Fruit fly (Drosophila melanogaster): ENCODE measurements around the gene CG8661.

Gene CG8661

DNA sequence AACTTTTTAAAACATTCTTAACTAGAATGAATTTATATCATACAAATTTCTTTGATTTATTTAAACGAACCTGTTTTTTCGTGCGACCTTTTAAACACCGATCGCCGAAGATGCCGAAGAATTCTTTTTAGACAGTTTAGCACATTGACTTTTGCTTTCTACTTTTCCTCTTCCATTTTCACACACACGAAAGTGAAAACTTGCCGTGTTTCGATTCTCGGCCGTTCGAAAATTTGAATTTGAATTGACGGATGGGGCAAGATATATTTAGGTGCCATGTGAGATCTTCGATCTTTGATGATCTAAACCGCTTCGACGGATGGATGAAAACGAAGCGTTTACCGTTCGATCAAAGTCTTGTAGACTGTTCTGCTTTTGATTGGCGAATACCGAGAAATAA is 28.6 kb downstream of the CG8661 start:
- TF ChIP-seq Ets96B (tag; optimal IDR thresholded peaks at IDR 0.05) (no peak), Hr4 (GFP tag; optimal IDR thresholded peaks at IDR 0.05) (no peak), OdsH (GFP tag; optimal IDR thresholded peaks at IDR 0.05) (no peak), CG6808 (GFP tag; optimal IDR thresholded peaks at IDR 0.05) (no peak), dac (GFP tag; optimal IDR thresholded peaks at IDR 0.05) (no peak), Gug (GFP tag; IDR thresholded peaks at IDR 0.05) (no peak), topi (GFP tag; optimal IDR thresholded peaks at IDR 0.05) (no peak), Lpt (GFP tag; optimal IDR thresholded peaks at IDR 0.05) (no peak), pdm3 (GFP tag; optimal IDR thresholded peaks at IDR 0.05) (no peak), Ets21C (GFP tag; optimal IDR thresholded peaks at IDR 0.05) (no peak), CG1621 (tag; optimal IDR thresholded peaks at IDR 0.05) (no peak), CG15336 (GFP tag; IDR thresholded peaks at IDR 0.05) (no peak), CG6792 (GFP tag; optimal IDR thresholded peaks at IDR 0.05) (no peak), Sox14 (GFP tag; optimal IDR thresholded peaks at IDR 0.05) (no peak), Smox (GFP tag; optimal IDR thresholded peaks at IDR 0.05) (no peak), acj6 (GFP tag; optimal IDR thresholded peaks at IDR 0.05) (no peak), esn (GFP tag; optimal IDR thresholded peaks at IDR 0.05) (no peak), Eip75B (GFP tag; optimal IDR thresholded peaks at IDR 0.05) (no peak)

DNA sequence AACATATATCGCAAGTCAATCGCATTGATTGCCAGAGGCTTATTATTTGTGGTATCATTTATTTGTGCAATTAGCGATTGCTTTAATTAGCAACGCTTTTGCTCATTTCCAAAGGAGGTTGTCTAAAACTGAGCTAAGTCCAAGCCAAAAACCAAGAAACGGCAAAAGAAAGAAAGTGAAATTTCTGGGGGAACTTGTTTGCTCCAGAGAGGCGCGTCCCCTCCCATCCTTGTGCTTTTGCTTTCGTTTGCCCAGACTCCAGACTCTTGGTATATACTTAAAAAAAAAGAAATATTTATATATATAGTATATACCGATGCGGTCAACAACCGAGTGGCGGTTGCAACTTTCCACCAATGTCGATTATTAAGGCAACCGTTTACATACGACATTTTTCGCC is 30.2 kb downstream of the CG8661 start:
- TF ChIP-seq Eip93F (GFP tag; optimal IDR thresholded peaks at IDR 0.05) (no peak), Blimp-1 (GFP tag; optimal IDR thresholded peaks at IDR 0.05) (peak; percentile 75)

DNA sequence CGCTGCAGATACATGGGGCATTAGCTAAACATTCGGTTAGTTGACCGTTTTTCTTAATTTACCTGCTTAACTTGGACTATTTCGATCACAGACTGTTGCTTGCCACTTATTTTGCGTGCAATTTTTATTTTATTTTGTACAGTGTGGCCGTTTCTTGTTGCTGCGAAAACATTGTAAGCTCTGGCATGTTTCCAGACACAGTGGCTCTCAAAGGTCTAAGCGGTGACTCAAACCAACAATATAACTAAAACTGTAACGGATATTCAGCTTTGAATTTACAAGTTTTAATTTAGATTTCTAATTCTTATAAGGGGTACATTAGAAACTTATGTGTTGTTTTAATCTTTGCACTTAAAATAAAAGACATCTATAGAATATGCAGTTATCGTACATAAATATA is 35.0 kb downstream of the CG8661 start, which contains the start of gene CG8675:
CG8675 (minus strand) TSS at position 177 of the 400 bp plus-strand sequence.
- peak; percentile 76 for TF ChIP-seq dsx (GFP tag; optimal IDR thresholded peaks at IDR 0.05; ENCODE audit: poor library complexity, severe bottlenecking)
- TF ChIP-seq Eip78C (GFP tag), result peak; percentile 59
- no peak for TF ChIP-seq Hr4 (GFP tag; optimal IDR thresholded peaks at IDR 0.05)

DNA sequence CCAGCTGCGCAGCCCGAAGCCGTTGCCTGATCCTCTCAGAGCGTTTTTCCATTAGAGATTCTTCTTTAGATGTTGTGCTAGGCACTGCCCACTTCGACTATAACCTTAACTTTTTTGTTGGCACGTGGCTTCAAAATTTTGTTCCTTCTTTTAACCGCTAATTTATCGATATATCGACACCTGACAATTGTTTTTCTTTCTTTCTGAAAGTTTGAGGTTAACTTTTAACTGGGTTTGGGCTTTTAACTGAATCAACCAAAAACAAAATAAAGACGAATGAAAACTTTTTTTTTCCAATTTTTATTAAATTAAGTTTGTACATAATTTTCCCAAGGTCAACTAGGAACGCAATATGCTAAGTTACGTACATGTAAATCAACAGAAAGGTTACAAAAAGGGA is 37.4 kb downstream of the CG8661 start, which contains the start of gene CG42854:
CG42854 (minus strand) TSS at position 101 of the 400 bp plus-strand sequence.
- TF ChIP-seq net (GFP tag; optimal IDR thresholded peaks at IDR 0.05) (no peak), Hr38 (GFP tag; optimal IDR thresholded peaks at IDR 0.05) (no peak)

DNA sequence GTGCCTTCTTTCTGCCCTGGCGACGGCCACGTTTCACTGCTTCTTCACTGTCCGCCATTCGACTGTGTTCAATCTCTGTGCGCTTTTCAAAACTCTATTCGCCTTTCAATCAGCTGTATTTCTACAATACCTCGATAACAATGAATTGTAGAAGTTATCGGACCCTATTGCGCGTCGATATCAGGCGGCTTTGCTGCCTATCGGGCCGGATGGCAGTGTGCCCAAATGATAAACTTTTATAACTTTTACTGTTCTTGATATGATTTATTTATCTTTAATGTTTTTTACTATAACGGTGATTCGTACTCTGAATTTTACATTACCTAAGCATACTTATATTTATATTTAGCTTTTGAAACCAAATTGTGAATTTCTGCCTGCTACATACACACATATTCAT is 39.4 kb downstream of the CG8661 start, which contains the start of gene CG8915:
CG8915 (minus strand) TSS at position 148 of the 400 bp plus-strand sequence.
- TF ChIP-seq Eip78C (GFP tag), result peak; percentile 46
- TF ChIP-seq Sox102F (GFP tag; optimal IDR thresholded peaks at IDR 0.05), result no peak
- no peak for TF ChIP-seq OdsH (GFP tag; optimal IDR thresholded peaks at IDR 0.05)

DNA sequence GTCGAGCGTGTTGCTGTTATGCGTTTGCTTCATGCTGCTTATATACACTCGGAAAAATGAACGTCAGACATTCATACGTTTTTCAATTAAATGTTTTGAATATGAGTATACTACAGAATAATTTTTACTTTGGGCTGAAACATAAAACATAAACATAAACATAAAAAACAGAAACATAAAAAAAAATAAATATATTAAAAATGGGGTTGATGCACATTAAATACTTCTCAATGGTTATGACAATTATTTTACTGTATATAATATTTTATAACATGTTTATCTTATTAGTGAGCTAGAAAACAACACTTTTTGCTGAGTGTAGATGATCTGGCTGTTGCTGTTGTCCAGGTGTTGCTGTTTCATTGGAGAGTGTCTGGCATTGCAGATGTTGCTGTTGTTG is 46.9 kb downstream of the CG8661 start:
- TF ChIP-seq CG6808 (GFP tag; optimal IDR thresholded peaks at IDR 0.05), result peak; percentile 70
- peak; percentile 78 for TF ChIP-seq Lpt (GFP tag; optimal IDR thresholded peaks at IDR 0.05)
- TF ChIP-seq fd59A (GFP tag; optimal IDR thresholded peaks at IDR 0.05), result peak; percentile 46
- peak; percentile 78 for TF ChIP-seq CG6276 (GFP tag; optimal IDR thresholded peaks at IDR 0.05)
- TF ChIP-seq Sox14 (GFP tag; optimal IDR thresholded peaks at IDR 0.05), result peak; percentile 41
- TF ChIP-seq Eip93F (GFP tag; optimal IDR thresholded peaks at IDR 0.05), result no peak
- TF ChIP-seq CG31627 (GFP tag; optimal IDR thresholded peaks at IDR 0.05), result peak; percentile 19
- TF ChIP-seq CG7368 (GFP tag; optimal IDR thresholded peaks at IDR 0.05), result peak; percentile 63
- peak; percentile 18 for TF ChIP-seq CG9139 (GFP tag; optimal IDR thresholded peaks at IDR 0.05)
- peak; percentile 70 for TF ChIP-seq CG6792 (GFP tag; optimal IDR thresholded peaks at IDR 0.05)
- TF ChIP-seq CG4318 (GFP tag; optimal IDR thresholded peaks at IDR 0.05), result peak; percentile 79
- peak; percentile 62 for TF ChIP-seq CG6163 (GFP tag; IDR thresholded peaks at IDR 0.05)
- TF ChIP-seq CG11902 (GFP tag; optimal IDR thresholded peaks at IDR 0.05), result peak; percentile 13
- TF ChIP-seq esn (GFP tag; optimal IDR thresholded peaks at IDR 0.05), result peak; percentile 61
- peak; percentile 71 for TF ChIP-seq CG8632 (GFP tag; optimal IDR thresholded peaks at IDR 0.05)
- TF ChIP-seq Eip78C (GFP tag), result peak; percentile 92
- TF ChIP-seq Gug (GFP tag; IDR thresholded peaks at IDR 0.05), result no peak; the same call in 1 of the 2 replicates
- peak; percentile 49 for TF ChIP-seq dac (GFP tag; optimal IDR thresholded peaks at IDR 0.05)
- no peak for TF ChIP-seq CG16779 (tag; optimal IDR thresholded peaks at IDR 0.05)
- peak; percentile 73 for TF ChIP-seq CG10631 (GFP tag; optimal IDR thresholded peaks at IDR 0.05)
- TF ChIP-seq Smox (GFP tag; optimal IDR thresholded peaks at IDR 0.05), result peak; percentile 32
- TF ChIP-seq Eip75B (GFP tag; optimal IDR thresholded peaks at IDR 0.05), result peak; percentile 38
- peak; percentile 69 for TF ChIP-seq Hr4 (GFP tag; optimal IDR thresholded peaks at IDR 0.05)
- TF ChIP-seq Sox102F (GFP tag; optimal IDR thresholded peaks at IDR 0.05), result peak; percentile 35
- peak; percentile 77 for TF ChIP-seq achi (GFP tag; optimal IDR thresholded peaks at IDR 0.05)
- no peak for TF ChIP-seq Hr38 (GFP tag; optimal IDR thresholded peaks at IDR 0.05)
- peak; percentile 90 for TF ChIP-seq CG32006 (GFP tag; optimal IDR thresholded peaks at IDR 0.05)
- peak; percentile 78 for TF ChIP-seq net (GFP tag; optimal IDR thresholded peaks at IDR 0.05)
- peak; percentile 67 for TF ChIP-seq CG3032 (tag; optimal IDR thresholded peaks at IDR 0.05)
- TF ChIP-seq lz (GFP tag; optimal IDR thresholded peaks at IDR 0.05), result peak; percentile 28

Data from whole organism, prepupa.